Worm (Caenorhabditis elegans) whole organism, mixed stage, embryonic: ENCODE results near the gene C56A3.4.

Experiments
- ceh-83 ChIP-seq: fragments of 200-800 bp; sonication (Bioruptor generic); optimal IDR thresholded peaks from 2 replicates; lab custom pipeline; 2018; ENCODE audit warnings: mild to moderate bottlenecking, missing genetic modification characterization, missing compliant biosample characterization
- lsy-2 ChIP-seq: fragments of 150-350 bp; optimal IDR thresholded peaks from 2 replicates; lab custom pipeline; 2014; ENCODE audit warnings: missing biosample characterization, missing genetic modification characterization
- mab-5 ChIP-seq: fragments of 150-350 bp; optimal IDR thresholded peaks from 2 replicates; lab custom pipeline; 2014; ENCODE audit warnings: missing biosample characterization, missing genetic modification characterization
- mep-1 ChIP-seq: fragments of 150-350 bp; optimal IDR thresholded peaks from 2 replicates; lab custom pipeline; 2017; ENCODE audit warnings: missing biosample characterization, missing genetic modification reagents, missing genetic modification characterization, inconsistent platforms
- nhr-12 ChIP-seq: fragments of 150-350 bp; optimal IDR thresholded peaks from 2 replicates; lab custom pipeline; 2014; ENCODE audit warnings: missing biosample characterization, missing genetic modification characterization
- nhr-237 ChIP-seq: fragments of 150-350 bp; optimal IDR thresholded peaks from 2 replicates; lab custom pipeline; 2014; ENCODE audit warnings: missing biosample characterization, missing genetic modification characterization
- nhr-76 ChIP-seq: sonication (generic microtip); optimal IDR thresholded peaks from 2 replicates; lab custom pipeline; 2017; ENCODE audit warnings: missing biosample characterization, missing genetic modification characterization
- pha-4 ChIP-seq: fragments of 150-350 bp; optimal IDR thresholded peaks from 2 replicates; lab custom pipeline; 2018; ENCODE audit warnings: missing biosample characterization, missing genetic modification reagents, missing genetic modification characterization

ce11 chrV:13578637-13579036 is 27.1 kb upstream of the C56A3.4 start, which contains the start of gene C50B8.6:
- TF ChIP-seq pha-4 (tag; lab: Kevin White, UChicago) = no peak
- TF ChIP-seq nhr-12 = no peak
- TF ChIP-seq nhr-237 (tag; lab: Kevin White, UChicago) = no peak
- no peak for TF ChIP-seq ceh-83 (GFP tag; lab: Kevin White, UChicago)
- TF ChIP-seq lsy-2 = no peak
- no peak for TF ChIP-seq mab-5 (tag; lab: Kevin White, UChicago)
- no peak for TF ChIP-seq nhr-76
- no peak for TF ChIP-seq mep-1 (tag; lab: Kevin White, UChicago)
